Fruit fly (Drosophila melanogaster) whole organism, embryonic: ENCODE measurements around the gene eIF4H2.
A peak's percentile ranks its signal among the peaks of the same experiment; 100 is the strongest.

ENCODE experiments used
- Atf3 ChIP-seq: fragments of 200-800 bp; sonication (Bioruptor generic); optimal IDR thresholded peaks from 3 replicates; lab custom pipeline; 2016; ENCODE audit warnings: missing biosample characterization, missing genetic modification characterization
- CG11560 ChIP-seq: fragments of 200-800 bp; sonication (Bioruptor generic); IDR thresholded peaks from 3 replicates; pipeline ENCODE4 v1.3.6; 2022; ENCODE audit warnings: missing biosample characterization, missing genetic modification characterization
- CG11695 ChIP-seq: fragments of 200-800 bp; sonication (Bioruptor generic); IDR thresholded peaks from 3 replicates; pipeline ENCODE4 v1.3.6; 2022; ENCODE audit warnings: missing biosample characterization, missing genetic modification characterization
- CG12071 ChIP-seq: fragments of 200-800 bp; sonication (Bioruptor generic); optimal IDR thresholded peaks from 3 replicates; lab custom pipeline; 2018; ENCODE audit warnings: missing biosample characterization, mild to moderate bottlenecking, missing genetic modification characterization
- CG12299 ChIP-seq: fragments of 200-800 bp; sonication (Bioruptor generic); optimal IDR thresholded peaks from 2 replicates; lab custom pipeline; 2018; ENCODE audit warnings: missing biosample characterization, mild to moderate bottlenecking, missing genetic modification characterization
- CG14710 ChIP-seq: fragments of 200-800 bp; sonication (Bioruptor generic); optimal IDR thresholded peaks from 3 replicates; lab custom pipeline; 2019; ENCODE audit warnings: missing biosample characterization, mild to moderate bottlenecking, missing genetic modification characterization, moderate library complexity
- CG15479 ChIP-seq: fragments of 200-800 bp; sonication (Bioruptor generic); optimal IDR thresholded peaks from 3 replicates; lab custom pipeline; 2019; ENCODE audit warnings: missing biosample characterization, mild to moderate bottlenecking, missing genetic modification characterization, moderate library complexity
- CG1602 ChIP-seq: fragments of 200-800 bp; sonication (Bioruptor generic); optimal IDR thresholded peaks from 3 replicates; lab custom pipeline; 2016; ENCODE audit warnings: missing biosample characterization, missing genetic modification characterization
- CG16779 ChIP-seq: fragments of 200-800 bp; sonication (Bioruptor generic); IDR thresholded peaks from 2 replicates; pipeline ENCODE4 v1.3.6; 2022; ENCODE audit warnings: missing biosample characterization, missing genetic modification characterization
- CG17568 ChIP-seq: fragments of 200-800 bp; sonication (Bioruptor generic); optimal IDR thresholded peaks from 2 replicates; lab custom pipeline; 2018; ENCODE audit warnings: missing biosample characterization, mild to moderate bottlenecking, missing genetic modification characterization, moderate library complexity
- CG18619 ChIP-seq: fragments of 200-800 bp; sonication (Bioruptor generic); optimal IDR thresholded peaks from 3 replicates; lab custom pipeline; 2017; ENCODE audit warnings: missing biosample characterization, mild to moderate bottlenecking, missing genetic modification characterization
- CG2129 ChIP-seq: fragments of 200-800 bp; sonication (Bioruptor generic); IDR thresholded peaks from 2 replicates; pipeline ENCODE4 v1.3.6; 2022; ENCODE audit warnings: missing biosample characterization, missing genetic modification characterization; ENCODE audit not compliant: partially characterized antibody
- CG2889 ChIP-seq: fragments of 200-800 bp; sonication (Bioruptor generic); IDR thresholded peaks from 3 replicates; pipeline ENCODE4 v1.3.6; 2022; ENCODE audit warnings: missing biosample characterization, missing genetic modification characterization
- CG30431 ChIP-seq: fragments of 200-800 bp; sonication (Bioruptor generic); optimal IDR thresholded peaks from 2 replicates; lab custom pipeline; 2017; ENCODE audit warnings: missing biosample characterization, missing genetic modification characterization
- CG31441 ChIP-seq: fragments of 200-800 bp; sonication (Bioruptor generic); IDR thresholded peaks from 2 replicates; pipeline ENCODE4 v1.3.6; 2022; ENCODE audit warnings: missing biosample characterization, missing genetic modification characterization
- CG32772 ChIP-seq: fragments of 200-800 bp; sonication (Bioruptor generic); IDR thresholded peaks from 2 replicates; pipeline ENCODE4 v1.3.6; 2022; ENCODE audit warnings: missing biosample characterization, missing genetic modification characterization
- CG42726 ChIP-seq: fragments of 200-800 bp; sonication (Bioruptor generic); IDR thresholded peaks from 2 replicates; pipeline ENCODE4 v1.3.6; 2022; ENCODE audit warnings: missing biosample characterization, missing genetic modification characterization; ENCODE audit not compliant: partially characterized antibody
- CG4424 ChIP-seq: fragments of 200-800 bp; sonication (Bioruptor generic); optimal IDR thresholded peaks from 3 replicates; lab custom pipeline; 2016; ENCODE audit warnings: missing biosample characterization, missing genetic modification characterization
- CG4820 ChIP-seq: fragments of 200-800 bp; sonication (Bioruptor generic); optimal IDR thresholded peaks from 3 replicates; lab custom pipeline; 2016; ENCODE audit warnings: missing biosample characterization, missing genetic modification characterization
- CG5180 ChIP-seq: fragments of 200-800 bp; sonication (Bioruptor generic); optimal IDR thresholded peaks from 3 replicates; lab custom pipeline; 2017; ENCODE audit warnings: missing biosample characterization, missing genetic modification characterization, mild to moderate bottlenecking, moderate library complexity, missing genetic modification reagents
- CG6689 ChIP-seq: fragments of 200-800 bp; sonication (Bioruptor generic); IDR thresholded peaks from 2 replicates; pipeline ENCODE4 v1.3.6; 2022; ENCODE audit warnings: missing biosample characterization, missing genetic modification characterization
- CG7372 ChIP-seq: fragments of 200-800 bp; sonication (Bioruptor generic); IDR thresholded peaks from 2 replicates; pipeline ENCODE4 v1.3.6; 2022; ENCODE audit warnings: missing biosample characterization, missing genetic modification characterization
- CG7987 ChIP-seq: fragments of 200-800 bp; sonication (Bioruptor generic); optimal IDR thresholded peaks from 2 replicates; lab custom pipeline; 2018; ENCODE audit warnings: missing biosample characterization, mild to moderate bottlenecking, missing genetic modification characterization, moderate library complexity
- CG9932 ChIP-seq: fragments of 200-800 bp; sonication (Bioruptor generic); IDR thresholded peaks from 2 replicates; pipeline ENCODE4 v1.3.6; 2022; ENCODE audit warnings: missing biosample characterization, missing genetic modification characterization
- Deaf1 ChIP-seq: fragments of 200-800 bp; optimal IDR thresholded peaks from 3 replicates; lab custom pipeline; 2019; ENCODE audit warnings: missing biosample characterization, mild to moderate bottlenecking, missing genetic modification characterization, moderate library complexity
- Dfd ChIP-seq, 2 experiments: fragments of >200 bp; optimal IDR thresholded peaks; 2 replicates each; lab custom pipeline; 2017; ENCODE audit warnings: missing biosample characterization in 2 of 2, missing genetic modification characterization in 2 of 2
- Gug ChIP-seq: fragments of 200-800 bp; sonication (Bioruptor generic); IDR thresholded peaks from 4 replicates; pipeline ENCODE4 v1.3.6; 2022; ENCODE audit warnings: missing biosample characterization, missing genetic modification characterization
- Hey ChIP-seq: fragments of 200-800 bp; sonication (Bioruptor generic); optimal IDR thresholded peaks from 3 replicates; lab custom pipeline; 2018; ENCODE audit warnings: missing biosample characterization, mild to moderate bottlenecking, missing genetic modification characterization
- Hr51 ChIP-seq, 2 experiments: fragments of 200-800 bp; sonication (Bioruptor generic); optimal IDR thresholded peaks; 2 replicates in 1 of 2; 3 replicates in 1 of 2; lab custom pipeline; 2016 to 2018; ENCODE audit warnings: missing biosample characterization in 2 of 2, missing genetic modification characterization in 2 of 2, mild to moderate bottlenecking in 1 of 2, moderate library complexity in 1 of 2
- Oaz ChIP-seq: fragments of 200-800 bp; sonication (Bioruptor generic); IDR thresholded peaks from 2 replicates; pipeline ENCODE4 v1.3.6; 2022; ENCODE audit warnings: missing biosample characterization, missing genetic modification characterization
- Ptx1 ChIP-seq: fragments of 200-800 bp; sonication (Bioruptor generic); IDR thresholded peaks from 2 replicates; pipeline ENCODE4 v1.3.6; 2022; ENCODE audit warnings: missing biosample characterization, missing genetic modification characterization
- Rfx ChIP-seq: fragments of 200-800 bp; sonication (Bioruptor generic); IDR thresholded peaks from 2 replicates; pipeline ENCODE4 v1.3.6; 2022; ENCODE audit warnings: missing biosample characterization, missing genetic modification characterization
- Scr ChIP-seq: fragments of 200-800 bp; sonication (Bioruptor generic); IDR thresholded peaks from 2 replicates; pipeline ENCODE4 v1.3.6; 2022; ENCODE audit warnings: missing biosample characterization, missing genetic modification characterization; ENCODE audit not compliant: partially characterized antibody
- ap ChIP-seq: fragments of 200-800 bp; sonication (Bioruptor generic); IDR thresholded peaks from 2 replicates; pipeline ENCODE4 v1.3.6; 2022; ENCODE audit warnings: missing biosample characterization, missing genetic modification characterization
- ase ChIP-seq: fragments of 200-800 bp; sonication (Bioruptor generic); IDR thresholded peaks from 3 replicates; pipeline ENCODE4 v1.3.6; 2022; ENCODE audit warnings: missing biosample characterization, missing genetic modification characterization
- ci ChIP-seq: fragments of 200-800 bp; sonication (Bioruptor generic); IDR thresholded peaks from 3 replicates; pipeline ENCODE4 v1.3.6; 2022; ENCODE audit warnings: missing biosample characterization, missing genetic modification characterization
- crp ChIP-seq, 2 experiments: fragments of 200-800 bp; sonication (Bioruptor generic); optimal IDR thresholded peaks; 2 replicates in 1 of 2; 3 replicates in 1 of 2; lab custom pipeline; 2017; ENCODE audit warnings: missing biosample characterization in 2 of 2, missing genetic modification characterization in 2 of 2, mild to moderate bottlenecking in 1 of 2, moderate library complexity in 1 of 2
- gem ChIP-seq: fragments of 200-800 bp; sonication (Bioruptor generic); optimal IDR thresholded peaks from 2 replicates; lab custom pipeline; 2019; ENCODE audit warnings: missing biosample characterization, mild to moderate bottlenecking, missing genetic modification characterization, moderate library complexity
- gsb-n ChIP-seq: fragments of 200-800 bp; sonication (Bioruptor generic); optimal IDR thresholded peaks from 3 replicates; lab custom pipeline; 2018; ENCODE audit warnings: missing biosample characterization, mild to moderate bottlenecking, missing genetic modification characterization
- jing ChIP-seq: fragments of 200-800 bp; sonication (Bioruptor generic); optimal IDR thresholded peaks from 2 replicates; lab custom pipeline; 2018; ENCODE audit warnings: missing biosample characterization, mild to moderate bottlenecking, missing genetic modification characterization
- lab ChIP-seq: fragments of 200-800 bp; sonication (Bioruptor generic); optimal IDR thresholded peaks from 3 replicates; lab custom pipeline; 2017; ENCODE audit warnings: missing biosample characterization, missing genetic modification characterization, mild to moderate bottlenecking, moderate library complexity, missing genetic modification reagents
- nmo ChIP-seq: fragments of 200-800 bp; sonication (Bioruptor generic); optimal IDR thresholded peaks from 2 replicates; lab custom pipeline; 2018; ENCODE audit warnings: missing biosample characterization, mild to moderate bottlenecking, missing genetic modification characterization, moderate library complexity
- pita ChIP-seq: fragments of 200-800 bp; sonication (Bioruptor generic); optimal IDR thresholded peaks from 2 replicates; lab custom pipeline; 2017; ENCODE audit warnings: missing biosample characterization, mild to moderate bottlenecking, missing genetic modification characterization
- scrt ChIP-seq: fragments of 200-800 bp; sonication (Bioruptor generic); optimal IDR thresholded peaks from 2 replicates; lab custom pipeline; 2018; ENCODE audit warnings: missing biosample characterization, mild to moderate bottlenecking, missing genetic modification characterization, moderate library complexity
- sd ChIP-seq: fragments of 200-800 bp; sonication (Bioruptor generic); optimal IDR thresholded peaks from 3 replicates; lab custom pipeline; 2018; ENCODE audit warnings: missing biosample characterization, mild to moderate bottlenecking, missing genetic modification characterization, moderate library complexity
- sens ChIP-seq: fragments of 200-800 bp; sonication (Bioruptor generic); peaks from one replicate; lab custom pipeline; 2016; ENCODE audit warnings: missing biosample characterization, missing genetic modification characterization
- seq ChIP-seq: fragments of 200-800 bp; sonication (Bioruptor generic); IDR thresholded peaks from 2 replicates; pipeline ENCODE4 v1.3.6; 2022; ENCODE audit warnings: missing biosample characterization, missing genetic modification characterization
- sisA ChIP-seq: fragments of 200-800 bp; sonication (Bioruptor generic); IDR thresholded peaks from 2 replicates; pipeline ENCODE4 v1.3.6; 2022; ENCODE audit warnings: missing biosample characterization, missing genetic modification characterization
- ttk ChIP-seq: fragments of 200-800 bp; sonication (Bioruptor generic); IDR thresholded peaks from 2 replicates; pipeline ENCODE4 v2.1.2; 2022; ENCODE audit warnings: missing biosample characterization, missing genetic modification characterization
- vvl ChIP-seq: fragments of 200-800 bp; sonication (Bioruptor generic); IDR thresholded peaks from 2 replicates; pipeline ENCODE4 v1.3.6; 2022; ENCODE audit warnings: missing biosample characterization, missing genetic modification characterization
- z ChIP-seq: fragments of 200-800 bp; sonication (Bioruptor generic); IDR thresholded peaks from 3 replicates; pipeline ENCODE4 v1.3.6; 2022; ENCODE audit warnings: missing biosample characterization, missing genetic modification characterization

The eIF4H2 gene

DNA sequence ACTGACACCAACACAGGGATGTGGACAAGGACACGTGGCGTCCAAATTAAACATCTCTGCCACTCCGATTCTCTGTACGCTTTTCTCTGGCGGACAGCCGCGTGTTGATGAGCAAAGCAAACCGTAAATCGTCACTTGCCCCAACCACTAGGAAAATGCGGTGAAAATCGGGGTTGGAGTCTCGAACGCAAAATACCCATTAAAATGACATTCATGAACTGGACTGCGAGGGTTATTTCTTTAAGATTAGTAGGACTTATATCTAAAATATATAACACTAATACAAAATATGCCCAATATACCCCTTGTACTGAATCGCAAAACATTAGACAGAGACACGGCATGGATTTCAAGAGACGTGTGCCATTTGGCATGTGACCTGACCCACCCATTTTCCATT is 7.4 kb upstream of the eIF4H2 start (continued):
- no peak for TF ChIP-seq CG12071
- TF ChIP-seq sd (tag; lab: Kevin White, UChicago) = no peak
- no peak for TF ChIP-seq CG7372
- no peak for TF ChIP-seq Deaf1 (tag; lab: Kevin White, UChicago)
- TF ChIP-seq CG9932 (GFP tag; lab: Robert Waterston, UW) = no peak
- TF ChIP-seq Hr51 (GFP tag; optimal IDR thresholded peaks at IDR 0.05; lab: Kevin White, UChicago) = peak in 1 of 2 experiments; percentile 42
- no peak for TF ChIP-seq CG1602 (GFP tag; lab: Kevin White, UChicago)
- no peak for TF ChIP-seq CG5180 (GFP tag; lab: Kevin White, UChicago)
- no peak for TF ChIP-seq CG2889 (GFP tag; lab: Robert Waterston, UW)
- no peak for TF ChIP-seq pita
- TF ChIP-seq jing (GFP tag; lab: Kevin White, UChicago) = no peak
- TF ChIP-seq ttk (GFP tag; lab: Robert Waterston, UW) = no peak
- peak; percentile 50 for TF ChIP-seq gem (tag; lab: Kevin White, UChicago)
- no peak for TF ChIP-seq CG7987
- TF ChIP-seq Oaz (GFP tag; lab: Robert Waterston, UW) = 0 out of 2 replicates have a peak, but pooled peaks have one; percentile 24
- TF ChIP-seq CG16779 (GFP tag; lab: Robert Waterston, UW) = no peak
- no peak for TF ChIP-seq CG11560 (tag; lab: Robert Waterston, UW)
- no peak for TF ChIP-seq Scr
- TF ChIP-seq ap (GFP tag; lab: Robert Waterston, UW) = 0 out of 2 replicates have a peak, but pooled peaks have one; percentile 43
- no peak for TF ChIP-seq CG12299 (tag; lab: Kevin White, UChicago)
- no peak for TF ChIP-seq Atf3 (GFP tag; lab: Kevin White, UChicago)
- no peak for TF ChIP-seq scrt (GFP tag; lab: Kevin White, UChicago)
- TF ChIP-seq Gug (GFP tag; lab: Robert Waterston, UW) = 0 out of 4 replicates have a peak, but pooled peaks have one; percentile 6
- TF ChIP-seq sens (GFP tag; lab: Kevin White, UChicago) = peak; percentile 77
- peak; percentile 63 for TF ChIP-seq vvl (GFP tag; lab: Robert Waterston, UW)
- no peak for TF ChIP-seq CG17568
- peak; percentile 7 for TF ChIP-seq CG4820 (GFP tag; lab: Kevin White, UChicago)
- 0 out of 2 replicates have a peak, but pooled peaks have one; percentile 9 for TF ChIP-seq CG31441 (GFP tag; lab: Robert Waterston, UW)
- TF ChIP-seq CG6689 (GFP tag; lab: Robert Waterston, UW) = peak; percentile 25; the same call in 1 of the 2 replicates
- no peak for TF ChIP-seq z (GFP tag; lab: Robert Waterston, UW)
- TF ChIP-seq lab (GFP tag; lab: Kevin White, UChicago) = peak; percentile 51
- TF ChIP-seq sisA = 0 out of 2 replicates have a peak, but pooled peaks have one; percentile 24
- no peak for TF ChIP-seq seq
- no peak for TF ChIP-seq CG2129
- peak; percentile 54; the same call in 1 of the 2 replicates for TF ChIP-seq Ptx1
- TF ChIP-seq CG30431 (GFP tag; lab: Kevin White, UChicago) = no peak
- TF ChIP-seq CG15479 (GFP tag; lab: Kevin White, UChicago) = no peak
- peak; percentile 31 for TF ChIP-seq gsb-n (tag; lab: Kevin White, UChicago)
- TF ChIP-seq CG11695 (GFP tag; lab: Robert Waterston, UW) = no peak
- TF ChIP-seq CG42726 (GFP tag; lab: Robert Waterston, UW) = no peak
- peak; percentile 61; the same call in 1 of the 2 replicates for TF ChIP-seq CG32772
- TF ChIP-seq Hey (tag; lab: Kevin White, UChicago) = peak; percentile 91
- 0 out of 3 replicates have a peak, but pooled peaks have one; percentile 42 for TF ChIP-seq ase (GFP tag; lab: Robert Waterston, UW)
- TF ChIP-seq CG18619 (GFP tag; lab: Kevin White, UChicago) = no peak
- TF ChIP-seq CG14710 (tag; lab: Kevin White, UChicago) = peak; percentile 14
- peak; percentile 75; the same call in 2 of the 3 replicates for TF ChIP-seq ci (GFP tag; lab: Robert Waterston, UW)
- TF ChIP-seq nmo (GFP tag; lab: Kevin White, UChicago) = peak; percentile 43
- TF ChIP-seq CG4424 (GFP tag; lab: Kevin White, UChicago) = peak; percentile 39
- 0 out of 2 replicates have a peak, but pooled peaks have one; percentile 31 for TF ChIP-seq Rfx (GFP tag; lab: Robert Waterston, UW)
- no peak for TF ChIP-seq crp (GFP tag; optimal IDR thresholded peaks at IDR 0.05; lab: Kevin White, UChicago)
- no peak for TF ChIP-seq Dfd (GFP tag; optimal IDR thresholded peaks at IDR 0.05; lab: Kevin White, UChicago)
